Worm (Caenorhabditis elegans) whole organism, midembryonic: ENCODE results near the gene algn-7.

Experiments
- cog-1 ChIP-seq: sonication (generic microtip); optimal IDR thresholded peaks from 2 replicates; lab custom pipeline; 2016; ENCODE audit warnings: missing genetic modification characterization, missing compliant biosample characterization
- flt-1 ChIP-seq: fragments of 200-800 bp; sonication (Bioruptor generic); IDR thresholded peaks from 2 replicates; pipeline ENCODE4 v1.3.6; 2022; ENCODE audit warnings: missing genetic modification characterization, missing compliant biosample characterization
- med-1 ChIP-seq: sonication (generic microtip); optimal IDR thresholded peaks from 2 replicates; lab custom pipeline; 2017; ENCODE audit warnings: missing genetic modification characterization, mild to moderate bottlenecking, missing compliant biosample characterization, antibody characterized with exemption, missing genetic modification reagents; ENCODE audit not compliant: insufficient read depth
- ref-1 ChIP-seq: fragments of 200-800 bp; sonication (Bioruptor generic); conservative IDR thresholded peaks from 2 replicates; pipeline ENCODE4 v1.3.6; 2022; ENCODE audit warnings: missing genetic modification reagents, missing genetic modification characterization, missing compliant biosample characterization
- tab-1 ChIP-seq: fragments of 200-800 bp; sonication (Bioruptor generic); IDR thresholded peaks from 2 replicates; pipeline ENCODE4 v1.3.6; 2022; ENCODE audit warnings: missing genetic modification characterization, missing compliant biosample characterization
- ztf-29 ChIP-seq: fragments of 200-800 bp; sonication (Bioruptor generic); IDR thresholded peaks from 2 replicates; pipeline ENCODE4 v1.3.6; 2022; ENCODE audit warnings: missing genetic modification reagents, missing genetic modification characterization, missing compliant biosample characterization

DNA sequence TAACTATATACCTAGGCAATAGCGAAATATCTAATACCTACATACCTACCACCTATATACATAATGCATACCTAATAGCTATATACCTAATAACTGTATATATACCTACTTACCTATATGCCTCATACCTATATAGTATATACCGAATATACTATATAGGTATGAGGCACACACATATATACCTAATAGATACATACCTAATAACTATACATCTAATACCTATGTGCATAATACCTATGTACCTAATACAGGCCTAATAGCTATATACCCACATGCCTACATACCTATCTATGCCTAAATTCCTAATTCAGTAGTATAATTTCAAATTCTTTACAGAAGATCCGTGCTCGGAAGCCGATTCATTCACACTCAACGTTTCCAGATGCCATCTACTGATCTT is 20.4 kb upstream of the algn-7 start:
- no peak for TF ChIP-seq cog-1 (tag; lab: Kevin White, UChicago)
- no peak for TF ChIP-seq ztf-29 (GFP tag; lab: Robert Waterston, UW)
- no peak for TF ChIP-seq flt-1
- TF ChIP-seq ref-1 (GFP tag; lab: Robert Waterston, UW), result no peak
- TF ChIP-seq med-1, result no peak
- TF ChIP-seq tab-1 (GFP tag; lab: Robert Waterston, UW), result no peak
